Fruit fly (Drosophila melanogaster) whole organism, embryonic: ENCODE measurements around the gene unk.

Experiments
- Adf1 ChIP-seq: fragments of 200-800 bp; sonication (Bioruptor generic); IDR thresholded peaks from 2 replicates; pipeline ENCODE4 v1.3.6; 2022; ENCODE audit warnings: missing biosample characterization, missing genetic modification characterization
- B-H2 ChIP-seq: fragments of 200-800 bp; sonication (Bioruptor generic); optimal IDR thresholded peaks from 2 replicates; lab custom pipeline; 2018; ENCODE audit warnings: missing biosample characterization, mild to moderate bottlenecking, missing genetic modification characterization
- CG10321 ChIP-seq: fragments of 200-800 bp; sonication (Bioruptor generic); IDR thresholded peaks from 2 replicates; pipeline ENCODE4 v1.3.6; 2022; ENCODE audit warnings: missing biosample characterization, missing genetic modification characterization
- CG12219 ChIP-seq: fragments of 200-800 bp; sonication (Bioruptor generic); optimal IDR thresholded peaks from 3 replicates; lab custom pipeline; 2018; ENCODE audit warnings: missing biosample characterization, mild to moderate bottlenecking, missing genetic modification characterization
- CG15073 ChIP-seq: fragments of 200-800 bp; sonication (Bioruptor generic); optimal IDR thresholded peaks from 2 replicates; lab custom pipeline; 2016; ENCODE audit warnings: missing biosample characterization, missing genetic modification characterization
- CG15479 ChIP-seq: fragments of 200-800 bp; sonication (Bioruptor generic); optimal IDR thresholded peaks from 3 replicates; lab custom pipeline; 2019; ENCODE audit warnings: missing biosample characterization, mild to moderate bottlenecking, missing genetic modification characterization, moderate library complexity
- CG16815 ChIP-seq: fragments of 200-800 bp; sonication (Bioruptor generic); optimal IDR thresholded peaks from 3 replicates; lab custom pipeline; 2017; ENCODE audit warnings: missing biosample characterization, mild to moderate bottlenecking, missing genetic modification characterization
- CG3838 ChIP-seq: fragments of 200-800 bp; sonication (Bioruptor generic); optimal IDR thresholded peaks from 3 replicates; lab custom pipeline; 2016; ENCODE audit warnings: missing biosample characterization, missing genetic modification characterization
- CG4360 ChIP-seq: fragments of 200-800 bp; sonication (Bioruptor generic); IDR thresholded peaks from 2 replicates; pipeline ENCODE4 v1.3.6; 2022; ENCODE audit warnings: missing biosample characterization, missing genetic modification characterization
- CG6813 ChIP-seq: fragments of 200-800 bp; sonication (Bioruptor generic); optimal IDR thresholded peaks from 2 replicates; lab custom pipeline; 2017; ENCODE audit warnings: missing biosample characterization, missing genetic modification characterization, mild to moderate bottlenecking, moderate library complexity, missing genetic modification reagents
- CG7987 ChIP-seq: fragments of 200-800 bp; sonication (Bioruptor generic); optimal IDR thresholded peaks from 2 replicates; lab custom pipeline; 2018; ENCODE audit warnings: missing biosample characterization, mild to moderate bottlenecking, missing genetic modification characterization, moderate library complexity
- Camta ChIP-seq: fragments of 200-800 bp; sonication (Bioruptor generic); optimal IDR thresholded peaks from 2 replicates; lab custom pipeline; 2016; ENCODE audit warnings: missing biosample characterization, missing genetic modification characterization
- CoRest ChIP-seq: fragments of 200-800 bp; sonication (Bioruptor generic); optimal IDR thresholded peaks from 3 replicates; lab custom pipeline; 2018; ENCODE audit warnings: missing biosample characterization, mild to moderate bottlenecking, missing genetic modification characterization, moderate library complexity
- D ChIP-seq, 2 experiments: fragments of 200-800 bp in 1 of 2; fragments of >200 bp in 1 of 2; sonication (Bioruptor generic) in 1 of 2; optimal IDR thresholded peaks; 2 replicates in 1 of 2; 3 replicates in 1 of 2; lab custom pipeline; 2017; ENCODE audit warnings: mild to moderate bottlenecking in 1 of 2, missing biosample characterization in 1 of 2, missing genetic modification characterization in 1 of 2, missing genetic modification reagents in 1 of 2
- HLHmδ ChIP-seq: fragments of 200-800 bp; sonication (Bioruptor generic); optimal IDR thresholded peaks from 2 replicates; lab custom pipeline; 2018; ENCODE audit warnings: missing biosample characterization, mild to moderate bottlenecking, missing genetic modification characterization, moderate library complexity
- HmgD ChIP-seq: fragments of 200-800 bp; sonication (Bioruptor generic); optimal IDR thresholded peaks from 3 replicates; lab custom pipeline; 2016; ENCODE audit warnings: missing biosample characterization, missing genetic modification characterization
- Trl ChIP-seq, 3 experiments: fragments of >200 bp in 2 of 3; fragments of 200-800 bp in 1 of 3; sonication (Bioruptor generic) in 1 of 3; optimal IDR thresholded peaks; 2 replicates in 1 of 3; 3 replicates in 2 of 3; lab custom pipeline; 2016 to 2017; ENCODE audit warnings: missing biosample characterization in 1 of 3, missing genetic modification characterization in 1 of 3
- bcd ChIP-seq: fragments of 200-800 bp; sonication (Bioruptor generic); optimal IDR thresholded peaks from 2 replicates; lab custom pipeline; 2017; ENCODE audit warnings: missing biosample characterization, mild to moderate bottlenecking, missing genetic modification characterization
- bsh ChIP-seq, 2 experiments: fragments of 200-800 bp; sonication (Bioruptor generic); optimal IDR thresholded peaks; 2 replicates each; lab custom pipeline; 2017 to 2018; ENCODE audit warnings: mild to moderate bottlenecking in 2 of 2, missing biosample characterization in 2 of 2, missing genetic modification characterization in 2 of 2, moderate library complexity in 1 of 2
- cad ChIP-seq: fragments of >200 bp; optimal IDR thresholded peaks from 2 replicates; lab custom pipeline; 2017; ENCODE audit warnings: missing biosample characterization, missing genetic modification characterization
- chinmo ChIP-seq: fragments of 200-800 bp; sonication (Bioruptor generic); IDR thresholded peaks from 4 replicates; pipeline ENCODE4 v1.3.6; 2022; ENCODE audit warnings: missing biosample characterization, missing genetic modification characterization; ENCODE audit not compliant: partially characterized antibody
- ci ChIP-seq: fragments of 200-800 bp; sonication (Bioruptor generic); IDR thresholded peaks from 3 replicates; pipeline ENCODE4 v1.3.6; 2022; ENCODE audit warnings: missing biosample characterization, missing genetic modification characterization
- ewg ChIP-seq: fragments of 200-800 bp; sonication (Bioruptor generic); optimal IDR thresholded peaks from 3 replicates; lab custom pipeline; 2017; ENCODE audit warnings: mild to moderate bottlenecking, missing biosample characterization, missing genetic modification reagents, missing genetic modification characterization
- gcm ChIP-seq: fragments of 200-800 bp; sonication (Bioruptor generic); optimal IDR thresholded peaks from 2 replicates; lab custom pipeline; 2019; ENCODE audit warnings: missing biosample characterization, mild to moderate bottlenecking, missing genetic modification characterization, moderate library complexity
- gem ChIP-seq: fragments of 200-800 bp; sonication (Bioruptor generic); optimal IDR thresholded peaks from 2 replicates; lab custom pipeline; 2019; ENCODE audit warnings: missing biosample characterization, mild to moderate bottlenecking, missing genetic modification characterization, moderate library complexity
- gro ChIP-seq: fragments of 200-800 bp; sonication (Bioruptor generic); optimal IDR thresholded peaks from 2 replicates; lab custom pipeline; 2016; ENCODE audit warnings: missing biosample characterization, missing genetic modification characterization
- her ChIP-seq: fragments of 200-800 bp; sonication (Bioruptor generic); optimal IDR thresholded peaks from 2 replicates; lab custom pipeline; 2016; ENCODE audit warnings: missing biosample characterization, missing genetic modification characterization
- hkb ChIP-seq, 2 experiments: fragments of 200-800 bp in 1 of 2; fragments of >200 bp in 1 of 2; sonication (Bioruptor generic) in 1 of 2; IDR thresholded peaks in 1 of 2; optimal IDR thresholded peaks in 1 of 2; 2 replicates each; pipeline versions ENCODE4 v1.3.6 to Lab custom; 2017 to 2022; ENCODE audit warnings: missing biosample characterization in 1 of 2, missing genetic modification characterization in 1 of 2
- lab ChIP-seq: fragments of 200-800 bp; sonication (Bioruptor generic); optimal IDR thresholded peaks from 3 replicates; lab custom pipeline; 2017; ENCODE audit warnings: missing biosample characterization, missing genetic modification characterization, mild to moderate bottlenecking, moderate library complexity, missing genetic modification reagents
- mld ChIP-seq: fragments of 200-800 bp; sonication (Bioruptor generic); IDR thresholded peaks from 3 replicates; pipeline ENCODE4 v1.3.6; 2022; ENCODE audit warnings: missing biosample characterization, missing genetic modification characterization; ENCODE audit not compliant: partially characterized antibody
- nmo ChIP-seq: fragments of 200-800 bp; sonication (Bioruptor generic); optimal IDR thresholded peaks from 2 replicates; lab custom pipeline; 2018; ENCODE audit warnings: missing biosample characterization, mild to moderate bottlenecking, missing genetic modification characterization, moderate library complexity
- odd ChIP-seq: fragments of 200-800 bp; sonication (Bioruptor generic); optimal IDR thresholded peaks from 2 replicates; lab custom pipeline; 2017; ENCODE audit warnings: missing biosample characterization, mild to moderate bottlenecking, missing genetic modification characterization
- pan ChIP-seq, 4 experiments: fragments of >200 bp in 3 of 4; fragments of 200-800 bp in 1 of 4; sonication (Bioruptor generic) in 1 of 4; optimal IDR thresholded peaks in 3 of 4; IDR thresholded peaks in 1 of 4; 2 replicates each; pipeline versions ENCODE4 v1.3.6 to Lab custom; 2017 to 2022; ENCODE audit warnings: missing biosample characterization in 2 of 4, missing genetic modification characterization in 2 of 4, mixed read lengths in 1 of 4
- slbo ChIP-seq: fragments of 200-800 bp; sonication (Bioruptor generic); IDR thresholded peaks from 2 replicates; pipeline ENCODE4 v1.3.6; 2022; ENCODE audit warnings: missing biosample characterization, missing genetic modification characterization
- so ChIP-seq: fragments of 200-800 bp; sonication (Bioruptor generic); IDR thresholded peaks from 3 replicates; pipeline ENCODE4 v1.3.6; 2022; ENCODE audit warnings: missing biosample characterization, missing genetic modification characterization
- tll ChIP-seq, 2 experiments: fragments of 200-800 bp in 1 of 2; fragments of >200 bp in 1 of 2; sonication (Bioruptor generic) in 1 of 2; optimal IDR thresholded peaks; 2 replicates each; lab custom pipeline; 2017 to 2019; ENCODE audit warnings: missing biosample characterization in 2 of 2, missing genetic modification characterization in 2 of 2, mild to moderate bottlenecking in 1 of 2, moderate library complexity in 1 of 2
- twi ChIP-seq: fragments of 200-800 bp; optimal IDR thresholded peaks from 2 replicates; lab custom pipeline; 2019; ENCODE audit warnings: missing biosample characterization, mild to moderate bottlenecking, missing genetic modification characterization, moderate library complexity
- vvl ChIP-seq: fragments of 200-800 bp; sonication (Bioruptor generic); IDR thresholded peaks from 2 replicates; pipeline ENCODE4 v1.3.6; 2022; ENCODE audit warnings: missing biosample characterization, missing genetic modification characterization
- zen ChIP-seq: fragments of 200-800 bp; sonication (Bioruptor generic); optimal IDR thresholded peaks from 3 replicates; lab custom pipeline; 2018; ENCODE audit warnings: missing biosample characterization, mild to moderate bottlenecking, missing genetic modification characterization, moderate library complexity
- zfh1 ChIP-seq: fragments of 200-800 bp; sonication (Bioruptor generic); IDR thresholded peaks from 3 replicates; pipeline ENCODE4 v1.3.6; 2022; ENCODE audit warnings: missing biosample characterization, missing genetic modification characterization

unk gene

dm6 chr3R:23201122-23201521 is 43.5 kb upstream of the unk start (continued):
- peak; percentile 86 for TF ChIP-seq ci (GFP tag; lab: Robert Waterston, UW)
- TF ChIP-seq HmgD (GFP tag; lab: Kevin White, UChicago): peak; percentile 68
- no peak for TF ChIP-seq CG16815
- peak; percentile 30 for TF ChIP-seq gcm (GFP tag; lab: Kevin White, UChicago)
- TF ChIP-seq her (GFP tag; lab: Kevin White, UChicago): peak; percentile 7
- peak; percentile 98 for TF ChIP-seq CG10321 (GFP tag; lab: Robert Waterston, UW)
- TF ChIP-seq vvl (GFP tag; lab: Robert Waterston, UW): peak; percentile 76; the same call in 1 of the 2 replicates
- peak; percentile 30 for TF ChIP-seq bcd (GFP tag; lab: Kevin White, UChicago)
- TF ChIP-seq Trl (optimal IDR thresholded peaks at IDR 0.05; lab: Kevin White, UChicago): peak; percentile 31 to 49
- TF ChIP-seq Trl (GFP tag; optimal IDR thresholded peaks at IDR 0.05; lab: Kevin White, UChicago): no peak
- no peak for TF ChIP-seq gem (tag; lab: Kevin White, UChicago)
- peak; percentile 7 for TF ChIP-seq CG12219 (GFP tag; lab: Kevin White, UChicago)
- no peak for TF ChIP-seq pan (optimal IDR thresholded peaks at IDR 0.05; lab: Kevin White, UChicago)
- peak in 1 of 2 experiments; percentile 45 for TF ChIP-seq pan (GFP tag; optimal IDR thresholded peaks at IDR 0.05 in 1 of 2, IDR thresholded peaks at IDR 0.05 in 1 of 2)
- peak; percentile 99 for TF ChIP-seq Adf1 (GFP tag; lab: Robert Waterston, UW)
- TF ChIP-seq CG15479 (GFP tag; lab: Kevin White, UChicago): peak; percentile 75
- peak; percentile 26 for TF ChIP-seq CG6813
- TF ChIP-seq CG15073 (GFP tag; lab: Kevin White, UChicago): no peak
- TF ChIP-seq gro (GFP tag; lab: Kevin White, UChicago): no peak
- TF ChIP-seq Camta: no peak
- no peak for TF ChIP-seq lab (GFP tag; lab: Kevin White, UChicago)
- peak; percentile 82 for TF ChIP-seq HLHmδ (GFP tag; lab: Kevin White, UChicago)
- TF ChIP-seq B-H2 (GFP tag; lab: Kevin White, UChicago): no peak
- TF ChIP-seq mld (GFP tag; lab: Robert Waterston, UW): 0 out of 3 replicates have a peak, but pooled peaks have one; percentile 44
- peak in 1 of 2 experiments; percentile 7 for TF ChIP-seq bsh (GFP tag; optimal IDR thresholded peaks at IDR 0.05; lab: Kevin White, UChicago)
- peak; percentile 24 for TF ChIP-seq twi (tag; lab: Kevin White, UChicago)
- no peak for TF ChIP-seq CG3838 (GFP tag; lab: Kevin White, UChicago)
- TF ChIP-seq chinmo (GFP tag; lab: Robert Waterston, UW): peak; percentile 77; the same call in 1 of the 4 replicates
- 0 out of 2 replicates have a peak, but pooled peaks have one; percentile 41 for TF ChIP-seq CG4360 (GFP tag; lab: Robert Waterston, UW)
- peak; percentile 19 for TF ChIP-seq CG7987 (GFP tag; lab: Kevin White, UChicago)
- TF ChIP-seq zfh1 (GFP tag; lab: Robert Waterston, UW): peak; percentile 25; the same call in 1 of the 3 replicates
- TF ChIP-seq hkb (optimal IDR thresholded peaks at IDR 0.05; lab: Kevin White, UChicago): no peak
- TF ChIP-seq hkb (GFP tag; IDR thresholded peaks at IDR 0.05; lab: Robert Waterston, UW): 0 out of 2 replicates have a peak, but pooled peaks have one; percentile 57
- TF ChIP-seq ewg (GFP tag; lab: Kevin White, UChicago): peak; percentile 94
- peak; percentile 42; the same call in 1 of the 3 replicates for TF ChIP-seq so (GFP tag; lab: Robert Waterston, UW)
- 0 out of 2 replicates have a peak, but pooled peaks have one; percentile 8 for TF ChIP-seq slbo (GFP tag; lab: Robert Waterston, UW)
- peak; percentile 23 for TF ChIP-seq CoRest (tag; lab: Kevin White, UChicago)
- TF ChIP-seq odd: peak; percentile 6

dm6 chr3R:23195711-23196110 is 38.0 kb upstream of the unk start:
- TF ChIP-seq zen (tag; lab: Kevin White, UChicago) (peak; percentile 93), nmo (no peak), cad (peak; percentile 83), tll (GFP tag; optimal IDR thresholded peaks at IDR 0.05; lab: Kevin White, UChicago) (peak in 1 of 2 experiments; percentile 99), D (optimal IDR thresholded peaks at IDR 0.05; lab: Kevin White, UChicago) (peak; percentile 66), D (GFP tag; optimal IDR thresholded peaks at IDR 0.05; lab: Kevin White, UChicago) (no peak)
